Worm (Caenorhabditis elegans): ENCODE measurements around the gene K02F3.2.
A peak's percentile ranks its signal among the peaks of the same experiment; 100 is the strongest.

K02F3.2 gene

ce11 chrIII:815845-816244 is 29.8 kb upstream of the K02F3.2 start, which contains the start of gene dac-1:
Gene dac-1 (plus strand): TSS chrIII:816145.
- no peak for TF ChIP-seq madf-8 (GFP tag; conservative IDR thresholded peaks at IDR 0.05)
- no peak for TF ChIP-seq F55B11.4 (tag; optimal IDR thresholded peaks at IDR 0.05; ENCODE audit: borderline replicate concordance, insufficient read depth)
- TF ChIP-seq T26A5.8 (tag; optimal IDR thresholded peaks at IDR 0.05), result no peak
- TF ChIP-seq hsf-1 (GFP tag; IDR thresholded peaks at IDR 0.05), result no peak
- no peak for TF ChIP-seq F57A8.1 (GFP tag; optimal IDR thresholded peaks at IDR 0.05)
- no peak for TF ChIP-seq cebp-2 (GFP tag; IDR thresholded peaks at IDR 0.05)
- TF ChIP-seq egrh-3 (GFP tag; IDR thresholded peaks at IDR 0.05), result no peak
- TF ChIP-seq lag-1 (GFP tag; IDR thresholded peaks at IDR 0.05), result no peak
- no peak for TF ChIP-seq die-1 (tag; optimal IDR thresholded peaks at IDR 0.05)
- TF ChIP-seq egl-44 (GFP tag; IDR thresholded peaks at IDR 0.05), result no peak
- TF ChIP-seq T07F8.4 (tag; optimal IDR thresholded peaks at IDR 0.05), result no peak
- no peak for TF ChIP-seq lsl-1 (GFP tag; optimal IDR thresholded peaks at IDR 0.05)

- TF ChIP-seq snpc-1.1 (tag; optimal IDR thresholded peaks at IDR 0.05; ENCODE audit: insufficient read depth), result peak; percentile 83
- 0 out of 2 replicates have a peak, but pooled peaks have one; percentile 21 for TF ChIP-seq zfh-2 (GFP tag; conservative IDR thresholded peaks at IDR 0.05)
- TF ChIP-seq let-526 (GFP tag; IDR thresholded peaks at IDR 0.05), result no peak
- TF ChIP-seq snpc-4 (GFP tag; optimal IDR thresholded peaks at IDR 0.05), result peak; percentile 44
- peak in 2 of 4 experiments; percentile 81 to 88 for TF ChIP-seq snpc-4 (tag; optimal IDR thresholded peaks at IDR 0.05)
These were observed 26.3 kb upstream of the K02F3.2 start for ce11 chrIII:819313-819712.

ce11 chrIII:822546-823272 is 22.9 kb upstream of the K02F3.2 start, which contains the start of gene clec-149:
Gene clec-149 (plus strand): TSS chrIII:823222.
- TF ChIP-seq nhr-90 (tag; optimal IDR thresholded peaks at IDR 0.05) (no peak), cebp-2 (GFP tag; IDR thresholded peaks at IDR 0.05) (no peak), snpc-1.3 (tag; optimal IDR thresholded peaks at IDR 0.05; ENCODE audit: insufficient read depth) (no peak), aptf-3 (GFP tag; IDR thresholded peaks at IDR 0.05) (no peak), lsy-27 (tag; optimal IDR thresholded peaks at IDR 0.05; ENCODE audit: borderline replicate concordance, insufficient read depth) (no peak), madf-6 (GFP tag; IDR thresholded peaks at IDR 0.05) (no peak), nfyb-1 (GFP tag; IDR thresholded peaks at IDR 0.05) (no peak), ceh-79 (tag; optimal IDR thresholded peaks at IDR 0.05) (no peak), F57C9.4 (tag; optimal IDR thresholded peaks at IDR 0.05) (no peak), ztf-28 (GFP tag; IDR thresholded peaks at IDR 0.05) (no peak), sea-2 (GFP tag; IDR thresholded peaks at IDR 0.05) (no peak), madf-10 (tag; optimal IDR thresholded peaks at IDR 0.05) (no peak), F57A8.1 (GFP tag; optimal IDR thresholded peaks at IDR 0.05) (no peak), nhr-80 (tag; optimal IDR thresholded peaks at IDR 0.05) (no peak), lin-40 (tag; optimal IDR thresholded peaks at IDR 0.05) (no peak), Y79H2A.3 (GFP tag; conservative IDR thresholded peaks at IDR 0.05) (no peak), B0336.3 (GFP tag; IDR thresholded peaks at IDR 0.05) (no peak), ceh-100 (GFP tag; IDR thresholded peaks at IDR 0.05) (no peak), F22D6.2 (tag; optimal IDR thresholded peaks at IDR 0.05) (no peak)

- TF ChIP-seq C06A6.2 (GFP tag; conservative IDR thresholded peaks at IDR 0.05) (no peak), ztf-22 (GFP tag; optimal IDR thresholded peaks at IDR 0.05) (no peak), rcor-1 (GFP tag; IDR thresholded peaks at IDR 0.05) (no peak), nhr-27 (tag; optimal IDR thresholded peaks at IDR 0.05) (no peak), T26A5.8 (tag; optimal IDR thresholded peaks at IDR 0.05) (no peak), somi-1 (GFP tag; optimal IDR thresholded peaks at IDR 0.05) (no peak), lsy-27 (tag; optimal IDR thresholded peaks at IDR 0.05; ENCODE audit: borderline replicate concordance, insufficient read depth) (no peak), ceh-58 (GFP tag; IDR thresholded peaks at IDR 0.05) (no peak), tlf-1 (GFP tag; optimal IDR thresholded peaks at IDR 0.05) (no peak), bed-2 (GFP tag; IDR thresholded peaks at IDR 0.05) (no peak)
These were observed 20.4 kb upstream of the K02F3.2 start for ce11 chrIII:825256-825655.
